Worm (Caenorhabditis elegans): ENCODE measurements around the gene ccm-3.

ccm-3 gene

DNA sequence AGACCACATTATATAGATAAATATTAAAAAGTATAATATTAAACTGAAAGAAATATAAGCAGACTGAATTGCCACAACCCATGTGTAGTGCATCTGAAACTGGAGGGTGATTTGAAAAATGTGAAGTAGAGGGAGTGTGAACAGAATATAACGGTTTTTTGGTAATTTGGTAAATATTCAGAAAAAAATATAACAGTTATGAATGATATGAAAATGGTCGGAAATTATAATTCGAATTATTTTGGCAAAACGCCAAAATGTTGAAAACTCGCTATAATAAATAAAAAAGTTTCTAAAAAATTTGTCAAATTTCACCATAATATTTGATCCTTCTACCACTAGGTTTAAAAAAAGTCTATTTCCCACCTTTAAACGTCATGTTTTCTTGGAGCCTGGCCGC is 4.9 kb downstream of the ccm-3 start, which contains the start of gene srv-2:
Gene srv-2, minus strand, starts transcription at position 101 of the 400 bp plus-strand sequence.
- TF ChIP-seq elt-3 (tag; optimal IDR thresholded peaks at IDR 0.05) (no peak), lin-32 (GFP tag; optimal IDR thresholded peaks at IDR 0.05) (no peak), ces-1 (GFP tag; optimal IDR thresholded peaks at IDR 0.05) (no peak), ztf-11 (tag; optimal IDR thresholded peaks at IDR 0.05) (no peak), mls-2 (tag; optimal IDR thresholded peaks at IDR 0.05) (no peak), sptf-1 (tag; optimal IDR thresholded peaks at IDR 0.05) (no peak), nhr-12 (tag; optimal IDR thresholded peaks at IDR 0.05) (no peak), tbx-8 (GFP tag; optimal IDR thresholded peaks at IDR 0.05) (no peak), snpc-4 (tag; optimal IDR thresholded peaks at IDR 0.05) (no peak), flh-1 (GFP tag; optimal IDR thresholded peaks at IDR 0.05) (no peak), unc-39 (tag; optimal IDR thresholded peaks at IDR 0.05) (no peak)

- TF ChIP-seq ceh-39 (tag; optimal IDR thresholded peaks at IDR 0.05) (no peak), bed-3 (GFP tag; optimal IDR thresholded peaks at IDR 0.05) (no peak), sptf-1 (tag; optimal IDR thresholded peaks at IDR 0.05) (no peak), nhr-76 (tag; optimal IDR thresholded peaks at IDR 0.05) (no peak), elt-1 (tag; optimal IDR thresholded peaks at IDR 0.05; ENCODE audit: borderline replicate concordance, insufficient read depth) (no peak), blmp-1 (tag; optimal IDR thresholded peaks at IDR 0.05) (no peak), elt-3 (tag; optimal IDR thresholded peaks at IDR 0.05) (peak; percentile 79)
Observed at ce11 chrII:10598970-10599369, 8.1 kb downstream of the ccm-3 start, which contains the start of gene C14A4.9. TSS of gene C14A4.9 (plus strand) at chrII:10599337.

- no peak for TF ChIP-seq elt-3 (tag; optimal IDR thresholded peaks at IDR 0.05)
- TF ChIP-seq elt-1 (tag; optimal IDR thresholded peaks at IDR 0.05; ENCODE audit: borderline replicate concordance, insufficient read depth): no peak
- TF ChIP-seq ztf-11 (tag; optimal IDR thresholded peaks at IDR 0.05): no peak
Observed at ce11 chrII:10598039-10598438, 9.0 kb downstream of the ccm-3 start, which contains the start of gene C14A4.8. TSS of gene C14A4.8 (minus strand) at chrII:10598139.

DNA sequence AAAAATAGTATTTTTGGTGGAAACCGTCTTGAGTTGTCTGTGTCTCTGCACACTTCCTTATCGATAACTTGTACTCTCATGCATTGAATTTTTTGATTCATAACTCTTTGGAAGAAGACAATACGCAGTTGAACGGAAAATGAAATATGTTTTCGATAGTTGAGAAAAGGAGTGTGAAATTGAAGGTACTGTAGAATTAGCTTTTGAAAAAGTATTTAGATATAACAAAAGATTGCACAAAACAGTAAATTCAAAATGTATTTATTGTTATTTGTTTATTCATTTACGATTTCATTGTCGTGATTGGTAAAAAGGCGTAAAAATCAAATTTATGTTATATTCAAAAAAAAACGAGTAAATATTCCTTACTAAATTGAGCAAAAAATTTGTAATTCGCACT is 10.6 kb downstream of the ccm-3 start, which contains the start of gene C14A4.7:
Gene C14A4.7, minus strand, starts transcription at position 101 of the 400 bp plus-strand sequence.
- no peak for TF ChIP-seq mep-1 (tag; optimal IDR thresholded peaks at IDR 0.05)
- no peak for TF ChIP-seq elt-1 (tag; optimal IDR thresholded peaks at IDR 0.05; ENCODE audit: borderline replicate concordance, insufficient read depth)
- no peak for TF ChIP-seq nhr-2 (tag; optimal IDR thresholded peaks at IDR 0.05)
- no peak for TF ChIP-seq nhr-28 (tag; optimal IDR thresholded peaks at IDR 0.05)
- TF ChIP-seq ceh-83 (GFP tag; optimal IDR thresholded peaks at IDR 0.05): no peak
- no peak for TF ChIP-seq ztf-11 (tag; optimal IDR thresholded peaks at IDR 0.05)

ce11 chrII:10594758-10595157 is 12.3 kb downstream of the ccm-3 start, which contains the start of gene C14A4.6:
TSS of gene C14A4.6 (minus strand) at chrII:10594776.
- TF ChIP-seq hlh-1 (tag; optimal IDR thresholded peaks at IDR 0.05) (no peak), ztf-11 (tag; optimal IDR thresholded peaks at IDR 0.05) (no peak), elt-3 (tag; optimal IDR thresholded peaks at IDR 0.05) (no peak), unc-62 (GFP tag; optimal IDR thresholded peaks at IDR 0.05) (no peak)

- TF ChIP-seq ces-1 (GFP tag; optimal IDR thresholded peaks at IDR 0.05) (no peak), zip-8 (tag; optimal IDR thresholded peaks at IDR 0.05) (peak; percentile 94), ham-2 (GFP tag; optimal IDR thresholded peaks at IDR 0.05) (no peak)
Observed at ce11 chrII:10594312-10594711, 12.8 kb downstream of the ccm-3 start.

ce11 chrII:10592452-10592851 is 14.6 kb downstream of the ccm-3 start, which contains the start of gene crn-5:
TSS of gene crn-5 (plus strand) at chrII:10592752.
- TF ChIP-seq snpc-4 (tag; optimal IDR thresholded peaks at IDR 0.05): no peak
- no peak for TF ChIP-seq tbx-8 (GFP tag; optimal IDR thresholded peaks at IDR 0.05)
- no peak for TF ChIP-seq pha-4 (tag; optimal IDR thresholded peaks at IDR 0.05)
- no peak for TF ChIP-seq ceh-39 (tag; optimal IDR thresholded peaks at IDR 0.05)
- TF ChIP-seq sem-2 (GFP tag; optimal IDR thresholded peaks at IDR 0.05): no peak
- TF ChIP-seq zip-8 (tag; optimal IDR thresholded peaks at IDR 0.05): no peak
- TF ChIP-seq ham-2 (GFP tag; optimal IDR thresholded peaks at IDR 0.05): no peak
- TF ChIP-seq mls-2 (tag; optimal IDR thresholded peaks at IDR 0.05): no peak
- no peak for TF ChIP-seq nhr-76 (tag; optimal IDR thresholded peaks at IDR 0.05)
- TF ChIP-seq sptf-1 (tag; optimal IDR thresholded peaks at IDR 0.05): no peak
- TF ChIP-seq elt-3 (tag; optimal IDR thresholded peaks at IDR 0.05): no peak
- TF ChIP-seq blmp-1 (tag; optimal IDR thresholded peaks at IDR 0.05): no peak
- TF ChIP-seq unc-62 (GFP tag; optimal IDR thresholded peaks at IDR 0.05): no peak
- TF ChIP-seq nhr-237 (tag; optimal IDR thresholded peaks at IDR 0.05): no peak
- no peak for TF ChIP-seq cnd-1 (tag; optimal IDR thresholded peaks at IDR 0.05)
- TF ChIP-seq unc-39 (tag; optimal IDR thresholded peaks at IDR 0.05): no peak
- TF ChIP-seq nhr-12 (tag; optimal IDR thresholded peaks at IDR 0.05): no peak
